Fruit fly (Drosophila melanogaster): Measurements from ENCODE around the gene Mnr.

The Mnr gene

dm6 chrX:21319202-21319772 is 38.3 kb upstream of the Mnr start, which contains the start of the genes SLIRP1 and anox (continued):
- peak; percentile 44; the same call in 1 of the 2 replicates for TF ChIP-seq Gsc (GFP tag; IDR thresholded peaks at IDR 0.05)
- peak; percentile 63 for TF ChIP-seq CG2875 (GFP tag; optimal IDR thresholded peaks at IDR 0.05)
- no peak for TF ChIP-seq chinmo (GFP tag; IDR thresholded peaks at IDR 0.05; ENCODE audit: partially characterized antibody)
- TF ChIP-seq jumu (GFP tag; optimal IDR thresholded peaks at IDR 0.05), result peak; percentile 67
- peak; percentile 48; the same call in 1 of the 2 replicates for TF ChIP-seq CG6272 (GFP tag; IDR thresholded peaks at IDR 0.05)
- TF ChIP-seq CG4282 (GFP tag; optimal IDR thresholded peaks at IDR 0.05), result no peak
- peak; percentile 58 for TF ChIP-seq mirr (GFP tag; optimal IDR thresholded peaks at IDR 0.05)
- peak; percentile 97 for TF ChIP-seq CG9437 (GFP tag; optimal IDR thresholded peaks at IDR 0.05)
- TF ChIP-seq ro (GFP tag; IDR thresholded peaks at IDR 0.05), result peak; percentile 29; the same call in 1 of the 2 replicates
- TF ChIP-seq CG5180 (GFP tag; optimal IDR thresholded peaks at IDR 0.05), result peak; percentile 63
- no peak for TF ChIP-seq Dip2 (GFP tag; IDR thresholded peaks at IDR 0.05)
- TF ChIP-seq CG16813 (GFP tag; IDR thresholded peaks at IDR 0.05; ENCODE audit: partially characterized antibody), result no peak
- TF ChIP-seq kah (GFP tag; optimal IDR thresholded peaks at IDR 0.05), result peak; percentile 3
- peak; percentile 79 for TF ChIP-seq scrt (GFP tag; optimal IDR thresholded peaks at IDR 0.05)
- peak; percentile 79; the same call in 1 of the 3 replicates for TF ChIP-seq CG11456 (GFP tag; IDR thresholded peaks at IDR 0.05)
- TF ChIP-seq CG31224 (GFP tag; IDR thresholded peaks at IDR 0.05), result peak; percentile 61
- TF ChIP-seq CG17359 (tag; optimal IDR thresholded peaks at IDR 0.05), result peak; percentile 80
- peak; percentile 69 for TF ChIP-seq tx (GFP tag; optimal IDR thresholded peaks at IDR 0.05)
- peak; percentile 90 for TF ChIP-seq bcd (GFP tag; optimal IDR thresholded peaks at IDR 0.05)
- TF ChIP-seq ci (GFP tag; IDR thresholded peaks at IDR 0.05), result peak; percentile 63; the same call in 2 of the 3 replicates
- no peak for TF ChIP-seq knrl (GFP tag; IDR thresholded peaks at IDR 0.05; ENCODE audit: partially characterized antibody)
- TF ChIP-seq CTCF (GFP tag; optimal IDR thresholded peaks at IDR 0.05), result peak; percentile 36
- peak; percentile 49 for TF ChIP-seq CG3838 (GFP tag; optimal IDR thresholded peaks at IDR 0.05)
- peak; percentile 71 for TF ChIP-seq CG32772 (GFP tag; IDR thresholded peaks at IDR 0.05)
- no peak for TF ChIP-seq CG42726 (GFP tag; IDR thresholded peaks at IDR 0.05; ENCODE audit: partially characterized antibody)
- peak; percentile 55 for TF ChIP-seq Dad (GFP tag; optimal IDR thresholded peaks at IDR 0.05)
- no peak for TF ChIP-seq CG7963 (GFP tag; IDR thresholded peaks at IDR 0.05; ENCODE audit: partially characterized antibody)
- peak; percentile 75 for TF ChIP-seq ewg (GFP tag; optimal IDR thresholded peaks at IDR 0.05)
- no peak for TF ChIP-seq tup (GFP tag; optimal IDR thresholded peaks at IDR 0.05)
- peak; percentile 65 for TF ChIP-seq Dip3 (GFP tag; optimal IDR thresholded peaks at IDR 0.05)
- peak; percentile 65 for TF ChIP-seq Antp (GFP tag; optimal IDR thresholded peaks at IDR 0.05)
- peak; percentile 81 for TF ChIP-seq tap (tag; optimal IDR thresholded peaks at IDR 0.05)
- no peak for TF ChIP-seq sr (GFP tag; IDR thresholded peaks at IDR 0.05)
- peak; percentile 79 for TF ChIP-seq BtbVII (GFP tag; optimal IDR thresholded peaks at IDR 0.05)
- peak; percentile 72 for TF ChIP-seq Nf-YB (GFP tag; optimal IDR thresholded peaks at IDR 0.05)
- TF ChIP-seq Hsf (GFP tag; optimal IDR thresholded peaks at IDR 0.05), result peak; percentile 89
- TF ChIP-seq peb (GFP tag; IDR thresholded peaks at IDR 0.05), result peak; percentile 70
- TF ChIP-seq C15 (GFP tag; IDR thresholded peaks at IDR 0.05), result peak; percentile 64; the same call in 1 of the 3 replicates
- TF ChIP-seq CG12236 (GFP tag; optimal IDR thresholded peaks at IDR 0.05), result peak; percentile 76
- TF ChIP-seq CG7786 (GFP tag; optimal IDR thresholded peaks at IDR 0.05), result peak; percentile 79
- TF ChIP-seq kay (GFP tag; optimal IDR thresholded peaks at IDR 0.05), result peak; percentile 76
- no peak for TF ChIP-seq cad (GFP tag; optimal IDR thresholded peaks at IDR 0.05)
- TF ChIP-seq CG9727 (GFP tag; optimal IDR thresholded peaks at IDR 0.05), result peak; percentile 92
- TF ChIP-seq yki (optimal IDR thresholded peaks at IDR 0.05), result no peak
- no peak for TF ChIP-seq sens-2 (GFP tag; IDR thresholded peaks at IDR 0.05)
- peak; percentile 27; the same call in 1 of the 2 replicates for TF ChIP-seq Ravus (GFP tag; IDR thresholded peaks at IDR 0.05)
- peak in 1 of 2 experiments; percentile 59 for TF ChIP-seq Hr78 (GFP tag; optimal IDR thresholded peaks at IDR 0.05)
- peak; percentile 60 for TF ChIP-seq CG8944 (GFP tag; optimal IDR thresholded peaks at IDR 0.05)
- TF ChIP-seq aop (GFP tag; IDR thresholded peaks at IDR 0.05), result no peak
- no peak for TF ChIP-seq D (optimal IDR thresholded peaks at IDR 0.05)
- peak; percentile 85 for TF ChIP-seq D (GFP tag; optimal IDR thresholded peaks at IDR 0.05)

All from whole organism, embryonic.